Fruit fly (Drosophila melanogaster) whole organism, embryonic: ENCODE data around the gene CG15725.
A peak's percentile ranks its signal among the peaks of the same experiment; 100 is the strongest.

Experiments used
- Asciz ChIP-seq: fragments of 200-800 bp; sonication (Bioruptor generic); optimal IDR thresholded peaks from 2 replicates; lab custom pipeline; 2017; ENCODE audit warnings: missing biosample characterization, mild to moderate bottlenecking, missing genetic modification characterization, missing genetic modification reagents
- Atf3 ChIP-seq: fragments of 200-800 bp; sonication (Bioruptor generic); optimal IDR thresholded peaks from 3 replicates; lab custom pipeline; 2016; ENCODE audit warnings: missing biosample characterization, missing genetic modification characterization
- Blimp-1 ChIP-seq: fragments of 200-800 bp; sonication (Bioruptor generic); optimal IDR thresholded peaks from 3 replicates; lab custom pipeline; 2018; ENCODE audit warnings: missing biosample characterization, missing genetic modification characterization, mild to moderate bottlenecking, moderate library complexity, missing genetic modification reagents
- CG10462 ChIP-seq: fragments of 200-800 bp; sonication (Bioruptor generic); optimal IDR thresholded peaks from 2 replicates; lab custom pipeline; 2016; ENCODE audit warnings: missing biosample characterization, missing genetic modification characterization
- CG12071 ChIP-seq: fragments of 200-800 bp; sonication (Bioruptor generic); optimal IDR thresholded peaks from 3 replicates; lab custom pipeline; 2018; ENCODE audit warnings: missing biosample characterization, mild to moderate bottlenecking, missing genetic modification characterization
- CG12155 ChIP-seq: fragments of 200-800 bp; sonication (Bioruptor generic); optimal IDR thresholded peaks from 3 replicates; lab custom pipeline; 2016; ENCODE audit warnings: missing biosample characterization, missing genetic modification characterization
- CG12659 ChIP-seq: fragments of 200-800 bp; sonication (Bioruptor generic); optimal IDR thresholded peaks from 3 replicates; lab custom pipeline; 2017; ENCODE audit warnings: mild to moderate bottlenecking, missing biosample characterization, missing genetic modification reagents, missing genetic modification characterization
- CG12942 ChIP-seq: fragments of 200-800 bp; sonication (Bioruptor generic); optimal IDR thresholded peaks from 3 replicates; lab custom pipeline; 2016; ENCODE audit warnings: missing biosample characterization, missing genetic modification characterization
- CG13123 ChIP-seq: fragments of 200-800 bp; sonication (Bioruptor generic); optimal IDR thresholded peaks from 2 replicates; lab custom pipeline; 2016; ENCODE audit warnings: missing biosample characterization, missing genetic modification characterization
- CG13775 ChIP-seq: fragments of 200-800 bp; sonication (Bioruptor generic); optimal IDR thresholded peaks from 3 replicates; lab custom pipeline; 2017; ENCODE audit warnings: missing biosample characterization, mild to moderate bottlenecking, missing genetic modification characterization
- CG1602 ChIP-seq: fragments of 200-800 bp; sonication (Bioruptor generic); optimal IDR thresholded peaks from 3 replicates; lab custom pipeline; 2016; ENCODE audit warnings: missing biosample characterization, missing genetic modification characterization
- CG17612 ChIP-seq: fragments of 200-800 bp; sonication (Bioruptor generic); IDR thresholded peaks from 2 replicates; pipeline ENCODE4 v1.3.6; 2022; ENCODE audit warnings: missing biosample characterization, missing genetic modification characterization
- CG17912 ChIP-seq: fragments of 200-800 bp; sonication (Bioruptor generic); optimal IDR thresholded peaks from 2 replicates; lab custom pipeline; 2018; ENCODE audit warnings: missing biosample characterization, mild to moderate bottlenecking, missing genetic modification characterization
- CG18619 ChIP-seq: fragments of 200-800 bp; sonication (Bioruptor generic); optimal IDR thresholded peaks from 3 replicates; lab custom pipeline; 2017; ENCODE audit warnings: missing biosample characterization, mild to moderate bottlenecking, missing genetic modification characterization
- CG18764 ChIP-seq: fragments of 200-800 bp; sonication (Bioruptor generic); optimal IDR thresholded peaks from 3 replicates; lab custom pipeline; 2016; ENCODE audit warnings: missing biosample characterization, missing genetic modification characterization
- CG30403 ChIP-seq: fragments of 200-800 bp; sonication (Bioruptor generic); optimal IDR thresholded peaks from 3 replicates; lab custom pipeline; 2016; ENCODE audit warnings: missing biosample characterization, missing genetic modification characterization
- CG31388 ChIP-seq: fragments of 200-800 bp; sonication (Bioruptor generic); optimal IDR thresholded peaks from 2 replicates; lab custom pipeline; 2016; ENCODE audit warnings: missing biosample characterization, missing genetic modification characterization
- CG34376 ChIP-seq: fragments of 200-800 bp; sonication (Bioruptor generic); optimal IDR thresholded peaks from 2 replicates; lab custom pipeline; 2018; ENCODE audit warnings: missing biosample characterization, mild to moderate bottlenecking, missing genetic modification characterization
- CG4282 ChIP-seq: fragments of 200-800 bp; sonication (Bioruptor generic); optimal IDR thresholded peaks from 2 replicates; lab custom pipeline; 2016; ENCODE audit warnings: missing biosample characterization, missing genetic modification characterization
- CG4707 ChIP-seq: fragments of 200-800 bp; sonication (Bioruptor generic); optimal IDR thresholded peaks from 2 replicates; lab custom pipeline; 2018; ENCODE audit warnings: missing biosample characterization, mild to moderate bottlenecking, missing genetic modification characterization, moderate library complexity
- CG5245 ChIP-seq: fragments of 200-800 bp; sonication (Bioruptor generic); optimal IDR thresholded peaks from 3 replicates; lab custom pipeline; 2016; ENCODE audit warnings: missing biosample characterization, missing genetic modification characterization
- CG6175 ChIP-seq: fragments of 200-800 bp; sonication (Bioruptor generic); IDR thresholded peaks from 3 replicates; pipeline ENCODE4 v1.3.6; 2022; ENCODE audit warnings: missing biosample characterization, missing genetic modification characterization
- CG6813 ChIP-seq: fragments of 200-800 bp; sonication (Bioruptor generic); optimal IDR thresholded peaks from 2 replicates; lab custom pipeline; 2017; ENCODE audit warnings: missing biosample characterization, missing genetic modification characterization, mild to moderate bottlenecking, moderate library complexity, missing genetic modification reagents
- CG7839 ChIP-seq: fragments of 200-800 bp; sonication (Bioruptor generic); optimal IDR thresholded peaks from 3 replicates; lab custom pipeline; 2018; ENCODE audit warnings: missing biosample characterization, mild to moderate bottlenecking, missing genetic modification characterization, moderate library complexity
- CG7928 ChIP-seq: fragments of 200-800 bp; sonication (Bioruptor generic); optimal IDR thresholded peaks from 2 replicates; lab custom pipeline; 2017; ENCODE audit warnings: missing biosample characterization, mild to moderate bottlenecking, missing genetic modification characterization
- CG8089 ChIP-seq: fragments of 200-800 bp; sonication (Bioruptor generic); optimal IDR thresholded peaks from 3 replicates; lab custom pipeline; 2016; ENCODE audit warnings: missing biosample characterization, missing genetic modification characterization
- CG9817 ChIP-seq: fragments of 200-800 bp; sonication (Bioruptor generic); optimal IDR thresholded peaks from 2 replicates; lab custom pipeline; 2018; ENCODE audit warnings: missing biosample characterization, mild to moderate bottlenecking, missing genetic modification characterization, moderate library complexity
- Dip2 ChIP-seq: fragments of 200-800 bp; sonication (Bioruptor generic); IDR thresholded peaks from 2 replicates; pipeline ENCODE4 v1.3.6; 2022; ENCODE audit warnings: missing biosample characterization, missing genetic modification characterization
- Doc3 ChIP-seq: fragments of 200-800 bp; sonication (Bioruptor generic); IDR thresholded peaks from 3 replicates; pipeline ENCODE4 v1.3.6; 2022; ENCODE audit warnings: missing biosample characterization, missing genetic modification characterization; ENCODE audit not compliant: partially characterized antibody
- Jarid2 ChIP-seq: fragments of 200-800 bp; sonication (Bioruptor generic); optimal IDR thresholded peaks from 3 replicates; lab custom pipeline; 2017; ENCODE audit warnings: mild to moderate bottlenecking, missing biosample characterization, missing genetic modification reagents, missing genetic modification characterization
- MESR4 ChIP-seq: fragments of 200-800 bp; sonication (Bioruptor generic); optimal IDR thresholded peaks from 2 replicates; lab custom pipeline; 2018; ENCODE audit warnings: missing biosample characterization, mild to moderate bottlenecking, missing genetic modification characterization, moderate library complexity
- Meics ChIP-seq: fragments of 200-800 bp; sonication (Bioruptor generic); optimal IDR thresholded peaks from 2 replicates; lab custom pipeline; 2017; ENCODE audit warnings: missing biosample characterization, mild to moderate bottlenecking, missing genetic modification characterization
- Poxn ChIP-seq: fragments of 200-800 bp; sonication (Bioruptor generic); IDR thresholded peaks from 2 replicates; pipeline ENCODE4 v1.3.6; 2022; ENCODE audit warnings: missing biosample characterization, missing genetic modification characterization
- Rfx ChIP-seq: fragments of 200-800 bp; sonication (Bioruptor generic); IDR thresholded peaks from 2 replicates; pipeline ENCODE4 v1.3.6; 2022; ENCODE audit warnings: missing biosample characterization, missing genetic modification characterization
- Rx ChIP-seq: fragments of 200-800 bp; sonication (Bioruptor generic); IDR thresholded peaks from 2 replicates; pipeline ENCODE4 v1.3.6; 2022; ENCODE audit warnings: missing biosample characterization, missing genetic modification characterization
- ap ChIP-seq: fragments of 200-800 bp; sonication (Bioruptor generic); IDR thresholded peaks from 2 replicates; pipeline ENCODE4 v1.3.6; 2022; ENCODE audit warnings: missing biosample characterization, missing genetic modification characterization
- ara ChIP-seq: fragments of 200-800 bp; sonication (Bioruptor generic); IDR thresholded peaks from 2 replicates; pipeline ENCODE4 v1.3.6; 2022; ENCODE audit warnings: missing biosample characterization, missing genetic modification characterization
- ftz-f1 ChIP-seq: fragments of 200-800 bp; sonication (Bioruptor generic); optimal IDR thresholded peaks from 2 replicates; lab custom pipeline; 2016; ENCODE audit warnings: missing biosample characterization, missing genetic modification characterization
- gt ChIP-seq: fragments of 200-800 bp; sonication (Bioruptor generic); IDR thresholded peaks from 2 replicates; pipeline ENCODE4 v1.3.6; 2022; ENCODE audit warnings: missing biosample characterization, missing genetic modification characterization
- klu ChIP-seq: fragments of 200-800 bp; sonication (Bioruptor generic); IDR thresholded peaks from 2 replicates; pipeline ENCODE4 v1.3.6; 2022; ENCODE audit warnings: missing biosample characterization, missing genetic modification characterization
- odd ChIP-seq: fragments of 200-800 bp; sonication (Bioruptor generic); optimal IDR thresholded peaks from 2 replicates; lab custom pipeline; 2017; ENCODE audit warnings: missing biosample characterization, mild to moderate bottlenecking, missing genetic modification characterization
- onecut ChIP-seq: fragments of 200-800 bp; sonication (Bioruptor generic); IDR thresholded peaks from 2 replicates; pipeline ENCODE4 v1.3.6; 2022; ENCODE audit warnings: missing biosample characterization, missing genetic modification characterization
- run ChIP-seq: fragments of 200-800 bp; sonication (Bioruptor generic); optimal IDR thresholded peaks from 3 replicates; lab custom pipeline; 2018; ENCODE audit warnings: missing biosample characterization, mild to moderate bottlenecking, missing genetic modification characterization
- sc ChIP-seq, 3 experiments: fragments of >200 bp in 2 of 3; fragments of 200-800 bp in 1 of 3; sonication (Bioruptor generic) in 1 of 3; optimal IDR thresholded peaks; 2 replicates in 2 of 3; 3 replicates in 1 of 3; lab custom pipeline; 2017; ENCODE audit warnings: mild to moderate bottlenecking in 1 of 3, missing biosample characterization in 1 of 3, missing genetic modification characterization in 1 of 3, missing genetic modification reagents in 1 of 3
- schlank ChIP-seq: fragments of 200-800 bp; sonication (Bioruptor generic); optimal IDR thresholded peaks from 2 replicates; lab custom pipeline; 2018; ENCODE audit warnings: missing biosample characterization, mild to moderate bottlenecking, missing genetic modification characterization
- sna ChIP-seq: fragments of 200-800 bp; sonication (Bioruptor generic); IDR thresholded peaks from 2 replicates; pipeline ENCODE4 v1.3.6; 2022; ENCODE audit warnings: missing biosample characterization, missing genetic modification characterization; ENCODE audit not compliant: partially characterized antibody
- ssp ChIP-seq: fragments of 200-800 bp; sonication (Bioruptor generic); IDR thresholded peaks from 2 replicates; pipeline ENCODE4 v1.3.6; 2022; ENCODE audit warnings: missing biosample characterization, missing genetic modification characterization
- unc-4 ChIP-seq: fragments of 200-800 bp; sonication (Bioruptor generic); IDR thresholded peaks from 2 replicates; pipeline ENCODE4 v1.3.6; 2022; ENCODE audit warnings: missing biosample characterization, missing genetic modification characterization; ENCODE audit not compliant: partially characterized antibody

The CG15725 gene

dm6 chrX:12750928-12751631 is 45.4 kb downstream of the CG15725 start (continued):
- TF ChIP-seq MESR4 (GFP tag; lab: Kevin White, UChicago): peak; percentile 81
- peak; percentile 100 for TF ChIP-seq Rfx (GFP tag; lab: Robert Waterston, UW)
- peak; percentile 99 for TF ChIP-seq CG6175
- TF ChIP-seq Asciz (GFP tag; lab: Kevin White, UChicago): peak; percentile 100
- peak; percentile 97 for TF ChIP-seq onecut
- peak; percentile 99 for TF ChIP-seq CG1602 (GFP tag; lab: Kevin White, UChicago)
- TF ChIP-seq Jarid2: peak; percentile 99
- TF ChIP-seq ap: peak; percentile 99
- TF ChIP-seq CG9817 (tag; lab: Kevin White, UChicago): peak; percentile 100
- peak; percentile 100 for TF ChIP-seq CG7839 (tag; lab: Kevin White, UChicago)
- TF ChIP-seq ssp (GFP tag; lab: Robert Waterston, UW): peak; percentile 96
- TF ChIP-seq Poxn: peak; percentile 100
- TF ChIP-seq sna (GFP tag; lab: Robert Waterston, UW): peak; percentile 40; the same call in 1 of the 2 replicates
- TF ChIP-seq CG7928 (GFP tag; lab: Kevin White, UChicago): peak; percentile 91
- peak; percentile 90 for TF ChIP-seq CG17912 (GFP tag; lab: Kevin White, UChicago)
- TF ChIP-seq Meics (GFP tag; lab: Kevin White, UChicago): peak; percentile 100
- peak; percentile 97 for TF ChIP-seq gt (GFP tag; lab: Robert Waterston, UW)
- peak; percentile 99 for TF ChIP-seq Blimp-1 (GFP tag; lab: Kevin White, UChicago)
- TF ChIP-seq CG12071 (GFP tag; lab: Kevin White, UChicago): peak; percentile 99
- peak; percentile 99 for TF ChIP-seq CG12155
- TF ChIP-seq Atf3 (GFP tag; lab: Kevin White, UChicago): peak; percentile 99
- peak; percentile 99 for TF ChIP-seq CG12942 (GFP tag; lab: Kevin White, UChicago)
- TF ChIP-seq klu: peak; percentile 100
- peak; percentile 100 for TF ChIP-seq run (tag; lab: Kevin White, UChicago)
- TF ChIP-seq CG10462 (GFP tag; lab: Kevin White, UChicago): peak; percentile 100
- peak; percentile 99 for TF ChIP-seq CG18764
- TF ChIP-seq schlank (tag; lab: Kevin White, UChicago): peak; percentile 100
- TF ChIP-seq Rx (GFP tag; lab: Robert Waterston, UW): peak; percentile 99
- peak; percentile 100 for TF ChIP-seq CG30403
- 0 out of 2 replicates have a peak, but pooled peaks have one; percentile 23 for TF ChIP-seq unc-4 (GFP tag; lab: Robert Waterston, UW)
- peak; percentile 78 for TF ChIP-seq ftz-f1 (GFP tag; lab: Kevin White, UChicago)
- TF ChIP-seq CG18619 (GFP tag; lab: Kevin White, UChicago): peak; percentile 100
- TF ChIP-seq ara: peak; percentile 96
- TF ChIP-seq odd (GFP tag; lab: Kevin White, UChicago): peak; percentile 100
- no peak for TF ChIP-seq Doc3 (GFP tag; lab: Robert Waterston, UW)
- TF ChIP-seq sc (optimal IDR thresholded peaks at IDR 0.05; lab: Kevin White, UChicago): no peak
- peak; percentile 100 for TF ChIP-seq sc (GFP tag; optimal IDR thresholded peaks at IDR 0.05; lab: Kevin White, UChicago)
- peak; percentile 100 for TF ChIP-seq CG12659 (GFP tag; lab: Kevin White, UChicago)
- peak; percentile 100 for TF ChIP-seq CG6813 (GFP tag; lab: Kevin White, UChicago)
- peak; percentile 100 for TF ChIP-seq CG13775 (GFP tag; lab: Kevin White, UChicago)
- peak; percentile 99 for TF ChIP-seq CG17612 (GFP tag; lab: Robert Waterston, UW)
- peak; percentile 97 for TF ChIP-seq CG4707 (GFP tag; lab: Kevin White, UChicago)
- TF ChIP-seq CG5245 (GFP tag; lab: Kevin White, UChicago): peak; percentile 99
- peak; percentile 98 for TF ChIP-seq CG13123 (GFP tag; lab: Kevin White, UChicago)
- peak; percentile 99 for TF ChIP-seq CG31388
- TF ChIP-seq Dip2 (GFP tag; lab: Robert Waterston, UW): peak; percentile 86
- TF ChIP-seq CG4282 (GFP tag; lab: Kevin White, UChicago): peak; percentile 98
- peak; percentile 100 for TF ChIP-seq CG34376 (GFP tag; lab: Kevin White, UChicago)
- TF ChIP-seq CG8089 (GFP tag; lab: Kevin White, UChicago): peak; percentile 99
